Fruit fly (Drosophila melanogaster) whole organism, embryonic: ENCODE measurements around the gene CG3587.

Experiments used
- Abd-B ChIP-seq: fragments of 200-800 bp; sonication (Bioruptor generic); optimal IDR thresholded peaks from 2 replicates; lab custom pipeline; 2018; ENCODE audit warnings: missing biosample characterization, mild to moderate bottlenecking, missing genetic modification characterization, moderate library complexity
- CG1024 ChIP-seq: fragments of 200-800 bp; sonication (Bioruptor generic); IDR thresholded peaks from 2 replicates; pipeline ENCODE4 v1.3.6; 2022; ENCODE audit warnings: missing biosample characterization, missing genetic modification characterization
- CG11560 ChIP-seq: fragments of 200-800 bp; sonication (Bioruptor generic); IDR thresholded peaks from 3 replicates; pipeline ENCODE4 v1.3.6; 2022; ENCODE audit warnings: missing biosample characterization, missing genetic modification characterization
- CG14441 ChIP-seq: fragments of 200-800 bp; sonication (Bioruptor generic); IDR thresholded peaks from 2 replicates; pipeline ENCODE4 v1.3.6; 2022; ENCODE audit warnings: missing biosample characterization, missing genetic modification characterization
- CG14667 ChIP-seq: fragments of 200-800 bp; sonication (Bioruptor generic); IDR thresholded peaks from 2 replicates; pipeline ENCODE4 v1.3.6; 2022; ENCODE audit warnings: missing biosample characterization, missing genetic modification characterization
- CG14860 ChIP-seq: fragments of 200-800 bp; sonication (Bioruptor generic); IDR thresholded peaks from 3 replicates; pipeline ENCODE4 v1.3.6; 2022; ENCODE audit warnings: missing biosample characterization, missing genetic modification characterization; ENCODE audit not compliant: partially characterized antibody
- CG17328 ChIP-seq: fragments of 200-800 bp; sonication (Bioruptor generic); IDR thresholded peaks from 2 replicates; pipeline ENCODE4 v1.3.6; 2022; ENCODE audit warnings: missing biosample characterization, missing genetic modification characterization
- CG17829 ChIP-seq: fragments of 200-800 bp; optimal IDR thresholded peaks from 2 replicates; lab custom pipeline; 2019; ENCODE audit warnings: missing biosample characterization, mild to moderate bottlenecking, missing genetic modification characterization, moderate library complexity
- CG18619 ChIP-seq: fragments of 200-800 bp; sonication (Bioruptor generic); optimal IDR thresholded peaks from 3 replicates; lab custom pipeline; 2017; ENCODE audit warnings: missing biosample characterization, mild to moderate bottlenecking, missing genetic modification characterization
- CG31224 ChIP-seq: fragments of 200-800 bp; sonication (Bioruptor generic); IDR thresholded peaks from 2 replicates; pipeline ENCODE4 v1.3.6; 2022; ENCODE audit warnings: missing biosample characterization, missing genetic modification characterization
- CG31441 ChIP-seq: fragments of 200-800 bp; sonication (Bioruptor generic); IDR thresholded peaks from 2 replicates; pipeline ENCODE4 v1.3.6; 2022; ENCODE audit warnings: missing biosample characterization, missing genetic modification characterization
- CG32532 ChIP-seq: fragments of 200-800 bp; sonication (Bioruptor generic); IDR thresholded peaks from 2 replicates; pipeline ENCODE4 v1.3.6; 2022; ENCODE audit warnings: missing biosample characterization, missing genetic modification characterization
- CG4854 ChIP-seq: fragments of 200-800 bp; sonication (Bioruptor generic); optimal IDR thresholded peaks from 2 replicates; lab custom pipeline; 2016; ENCODE audit warnings: missing biosample characterization, missing genetic modification characterization, inconsistent platforms
- CG5953 ChIP-seq: fragments of 200-800 bp; sonication (Bioruptor generic); IDR thresholded peaks from 2 replicates; pipeline ENCODE4 v1.3.6; 2022; ENCODE audit warnings: missing biosample characterization, missing genetic modification characterization
- CG6854 ChIP-seq: fragments of 200-800 bp; sonication (Bioruptor generic); optimal IDR thresholded peaks from 3 replicates; lab custom pipeline; 2017; ENCODE audit warnings: missing biosample characterization, mild to moderate bottlenecking, missing genetic modification characterization
- CG7357 ChIP-seq: fragments of 200-800 bp; sonication (Bioruptor generic); IDR thresholded peaks from 3 replicates; pipeline ENCODE4 v1.3.6; 2022; ENCODE audit warnings: missing biosample characterization, missing genetic modification characterization
- CG7372 ChIP-seq: fragments of 200-800 bp; sonication (Bioruptor generic); IDR thresholded peaks from 2 replicates; pipeline ENCODE4 v1.3.6; 2022; ENCODE audit warnings: missing biosample characterization, missing genetic modification characterization
- CG7987 ChIP-seq: fragments of 200-800 bp; sonication (Bioruptor generic); optimal IDR thresholded peaks from 2 replicates; lab custom pipeline; 2018; ENCODE audit warnings: missing biosample characterization, mild to moderate bottlenecking, missing genetic modification characterization, moderate library complexity
- CHES-1-like ChIP-seq: fragments of 200-800 bp; sonication (Bioruptor generic); optimal IDR thresholded peaks from 2 replicates; lab custom pipeline; 2016; ENCODE audit warnings: missing biosample characterization, missing genetic modification characterization
- Dad ChIP-seq: fragments of 200-800 bp; sonication (Bioruptor generic); optimal IDR thresholded peaks from 3 replicates; lab custom pipeline; 2016; ENCODE audit warnings: missing biosample characterization, missing genetic modification characterization
- Dll ChIP-seq: fragments of 200-800 bp; sonication (Bioruptor generic); IDR thresholded peaks from 4 replicates; pipeline ENCODE4 v1.3.6; 2022; ENCODE audit warnings: missing biosample characterization, missing genetic modification characterization; ENCODE audit not compliant: partially characterized antibody
- Drgx ChIP-seq: fragments of 200-800 bp; sonication (Bioruptor generic); IDR thresholded peaks from 2 replicates; pipeline ENCODE4 v1.3.6; 2022; ENCODE audit warnings: missing biosample characterization, missing genetic modification characterization
- Ets97D ChIP-seq: fragments of 200-800 bp; sonication (Bioruptor generic); optimal IDR thresholded peaks from 3 replicates; lab custom pipeline; 2016; ENCODE audit warnings: missing biosample characterization, missing genetic modification characterization
- Hand ChIP-seq: fragments of 200-800 bp; sonication (Bioruptor generic); optimal IDR thresholded peaks from 2 replicates; lab custom pipeline; 2017; ENCODE audit warnings: mild to moderate bottlenecking, missing biosample characterization, missing genetic modification reagents, missing genetic modification characterization
- Kr ChIP-seq: fragments of 200-800 bp; sonication (Bioruptor generic); optimal IDR thresholded peaks from 2 replicates; lab custom pipeline; 2017; ENCODE audit warnings: missing biosample characterization, mild to moderate bottlenecking, missing genetic modification characterization
- Mrtf ChIP-seq: fragments of 200-800 bp; sonication (Bioruptor generic); IDR thresholded peaks from 3 replicates; pipeline ENCODE4 v1.3.6; 2022; ENCODE audit warnings: missing biosample characterization, missing genetic modification characterization
- Optix ChIP-seq: fragments of 200-800 bp; sonication (Bioruptor generic); IDR thresholded peaks from 3 replicates; pipeline ENCODE4 v1.3.6; 2022; ENCODE audit warnings: missing biosample characterization, missing genetic modification characterization
- Side ChIP-seq: fragments of 200-800 bp; sonication (Bioruptor generic); optimal IDR thresholded peaks from 2 replicates; lab custom pipeline; 2016; ENCODE audit warnings: missing biosample characterization, missing genetic modification characterization
- Stat92E ChIP-seq, 3 experiments: fragments of >200 bp in 2 of 3; fragments of 200-800 bp in 1 of 3; sonication (Bioruptor generic) in 1 of 3; optimal IDR thresholded peaks; 2 replicates each; lab custom pipeline; 2017 to 2019; ENCODE audit warnings: missing biosample characterization in 3 of 3, missing genetic modification characterization in 3 of 3, mild to moderate bottlenecking in 1 of 3, moderate library complexity in 1 of 3
- amos ChIP-seq: fragments of 200-800 bp; sonication (Bioruptor generic); IDR thresholded peaks from 2 replicates; pipeline ENCODE4 v1.3.6; 2022; ENCODE audit warnings: missing biosample characterization, missing genetic modification characterization; ENCODE audit not compliant: partially characterized antibody
- chn ChIP-seq: fragments of 200-800 bp; sonication (Bioruptor generic); optimal IDR thresholded peaks from 2 replicates; lab custom pipeline; 2016; ENCODE audit warnings: missing biosample characterization, missing genetic modification characterization
- da ChIP-seq: fragments of 200-800 bp; sonication (Bioruptor generic); optimal IDR thresholded peaks from 2 replicates; lab custom pipeline; 2016; ENCODE audit warnings: missing biosample characterization, missing genetic modification characterization
- dimm ChIP-seq: fragments of 200-800 bp; sonication (Bioruptor generic); IDR thresholded peaks from 2 replicates; pipeline ENCODE4 v1.3.6; 2022; ENCODE audit warnings: missing biosample characterization, missing genetic modification characterization
- emc ChIP-seq: fragments of 200-800 bp; sonication (Bioruptor generic); optimal IDR thresholded peaks from 2 replicates; lab custom pipeline; 2016; ENCODE audit warnings: missing biosample characterization, missing genetic modification characterization
- fu2 ChIP-seq: fragments of 200-800 bp; sonication (Bioruptor generic); optimal IDR thresholded peaks from 2 replicates; lab custom pipeline; 2016; ENCODE audit warnings: missing biosample characterization, missing genetic modification characterization
- gem ChIP-seq: fragments of 200-800 bp; sonication (Bioruptor generic); optimal IDR thresholded peaks from 2 replicates; lab custom pipeline; 2019; ENCODE audit warnings: missing biosample characterization, mild to moderate bottlenecking, missing genetic modification characterization, moderate library complexity
- ind ChIP-seq: fragments of 200-800 bp; sonication (Bioruptor generic); optimal IDR thresholded peaks from 3 replicates; lab custom pipeline; 2016; ENCODE audit warnings: missing biosample characterization, missing genetic modification characterization
- jing ChIP-seq: fragments of 200-800 bp; sonication (Bioruptor generic); optimal IDR thresholded peaks from 2 replicates; lab custom pipeline; 2018; ENCODE audit warnings: missing biosample characterization, mild to moderate bottlenecking, missing genetic modification characterization
- knrl ChIP-seq: fragments of 200-800 bp; sonication (Bioruptor generic); IDR thresholded peaks from 3 replicates; pipeline ENCODE4 v1.3.6; 2022; ENCODE audit warnings: missing biosample characterization, missing genetic modification characterization; ENCODE audit not compliant: partially characterized antibody
- maf-S ChIP-seq: fragments of 200-800 bp; sonication (Bioruptor generic); optimal IDR thresholded peaks from 2 replicates; lab custom pipeline; 2016; ENCODE audit warnings: missing biosample characterization, missing genetic modification characterization
- nerfin-1 ChIP-seq: fragments of 200-800 bp; sonication (Bioruptor generic); optimal IDR thresholded peaks from 3 replicates; lab custom pipeline; 2019; ENCODE audit warnings: missing biosample characterization, mild to moderate bottlenecking, missing genetic modification characterization, moderate library complexity
- nom ChIP-seq: fragments of 200-800 bp; sonication (Bioruptor generic); optimal IDR thresholded peaks from 2 replicates; lab custom pipeline; 2017; ENCODE audit warnings: missing biosample characterization, missing genetic modification characterization, mild to moderate bottlenecking, moderate library complexity, missing genetic modification reagents
- pan ChIP-seq, 4 experiments: fragments of >200 bp in 3 of 4; fragments of 200-800 bp in 1 of 4; sonication (Bioruptor generic) in 1 of 4; optimal IDR thresholded peaks in 3 of 4; IDR thresholded peaks in 1 of 4; 2 replicates each; pipeline versions ENCODE4 v1.3.6 to Lab custom; 2017 to 2022; ENCODE audit warnings: missing biosample characterization in 2 of 4, missing genetic modification characterization in 2 of 4, mixed read lengths in 1 of 4
- salm ChIP-seq: fragments of 200-800 bp; sonication (Bioruptor generic); optimal IDR thresholded peaks from 2 replicates; lab custom pipeline; 2018; ENCODE audit warnings: missing biosample characterization, mild to moderate bottlenecking, missing genetic modification characterization
- sima ChIP-seq: fragments of 200-800 bp; sonication (Bioruptor generic); optimal IDR thresholded peaks from 2 replicates; lab custom pipeline; 2016; ENCODE audit warnings: missing biosample characterization, missing genetic modification characterization
- tgo ChIP-seq: fragments of 200-800 bp; sonication (Bioruptor generic); IDR thresholded peaks from 3 replicates; pipeline ENCODE4 v1.3.6; 2022; ENCODE audit warnings: missing biosample characterization, missing genetic modification characterization
- toy ChIP-seq: fragments of 200-800 bp; sonication (Bioruptor generic); IDR thresholded peaks from 2 replicates; pipeline ENCODE4 v1.3.6; 2022; ENCODE audit warnings: missing biosample characterization, missing genetic modification characterization
- vnd ChIP-seq: fragments of 200-800 bp; sonication (Bioruptor generic); IDR thresholded peaks from 3 replicates; pipeline ENCODE4 v1.3.6; 2022; ENCODE audit warnings: missing biosample characterization, missing genetic modification characterization; ENCODE audit not compliant: partially characterized antibody
- vvl ChIP-seq: fragments of 200-800 bp; sonication (Bioruptor generic); IDR thresholded peaks from 2 replicates; pipeline ENCODE4 v1.3.6; 2022; ENCODE audit warnings: missing biosample characterization, missing genetic modification characterization
- zfh2 ChIP-seq: fragments of 200-800 bp; sonication (Bioruptor generic); optimal IDR thresholded peaks from 2 replicates; lab custom pipeline; 2016; ENCODE audit warnings: missing biosample characterization, missing genetic modification characterization

CG3587 gene

dm6 chrX:1940020-1940419 is at the start of gene CG3587, which contains the start of gene CG3857 (continued):
- peak; percentile 48 for TF ChIP-seq CG7987 (GFP tag; lab: Kevin White, UChicago)
- 0 out of 3 replicates have a peak, but pooled peaks have one; percentile 37 for TF ChIP-seq CG11560 (tag; lab: Robert Waterston, UW)
- peak; percentile 50 for TF ChIP-seq CG14441 (GFP tag; lab: Robert Waterston, UW)
- TF ChIP-seq CG17829: peak; percentile 74
- TF ChIP-seq jing (GFP tag; lab: Kevin White, UChicago): peak; percentile 44
- peak; percentile 59; the same call in 1 of the 2 replicates for TF ChIP-seq CG17328 (GFP tag; lab: Robert Waterston, UW)
- no peak for TF ChIP-seq dimm (GFP tag; lab: Robert Waterston, UW)
- peak; percentile 73 for TF ChIP-seq ind (GFP tag; lab: Kevin White, UChicago)
- TF ChIP-seq emc (GFP tag; lab: Kevin White, UChicago): no peak
- TF ChIP-seq vnd (GFP tag; lab: Robert Waterston, UW): no peak
- peak; percentile 83 for TF ChIP-seq chn (GFP tag; lab: Kevin White, UChicago)
- TF ChIP-seq Dll: no peak
- TF ChIP-seq sima: no peak
- TF ChIP-seq CG4854 (GFP tag; lab: Kevin White, UChicago): peak; percentile 28
- peak; percentile 73 for TF ChIP-seq maf-S (GFP tag; lab: Kevin White, UChicago)
- TF ChIP-seq CG32532 (GFP tag; lab: Robert Waterston, UW): peak; percentile 53
- no peak for TF ChIP-seq Stat92E (GFP tag; optimal IDR thresholded peaks at IDR 0.05; lab: Kevin White, UChicago)
- TF ChIP-seq CHES-1-like: peak; percentile 88
- peak; percentile 63 for TF ChIP-seq CG18619 (GFP tag; lab: Kevin White, UChicago)
- TF ChIP-seq CG7357 (GFP tag; lab: Robert Waterston, UW): peak; percentile 67
- TF ChIP-seq nom: peak; percentile 25
- TF ChIP-seq CG14860 (GFP tag; lab: Robert Waterston, UW): no peak
- peak; percentile 60; the same call in 1 of the 2 replicates for TF ChIP-seq CG7372 (GFP tag; lab: Robert Waterston, UW)
- peak; percentile 60; the same call in 1 of the 3 replicates for TF ChIP-seq Optix (GFP tag; lab: Robert Waterston, UW)
- TF ChIP-seq pan (optimal IDR thresholded peaks at IDR 0.05; lab: Kevin White, UChicago): no peak
- TF ChIP-seq pan (GFP tag; optimal IDR thresholded peaks at IDR 0.05 in 1 of 2, IDR thresholded peaks at IDR 0.05 in 1 of 2): peak in 1 of 2 experiments; percentile 62
- TF ChIP-seq Drgx (GFP tag; lab: Robert Waterston, UW): peak; percentile 57
- TF ChIP-seq CG1024: no peak
- TF ChIP-seq Side (GFP tag; lab: Kevin White, UChicago): peak; percentile 61
- no peak for TF ChIP-seq Hand (GFP tag; lab: Kevin White, UChicago)
- peak; percentile 90 for TF ChIP-seq fu2 (GFP tag; lab: Kevin White, UChicago)
- peak; percentile 48; the same call in 2 of the 3 replicates for TF ChIP-seq knrl (GFP tag; lab: Robert Waterston, UW)
- peak; percentile 37; the same call in 1 of the 2 replicates for TF ChIP-seq vvl (GFP tag; lab: Robert Waterston, UW)
- no peak for TF ChIP-seq Kr
- TF ChIP-seq zfh2 (GFP tag; lab: Kevin White, UChicago): peak; percentile 92
- TF ChIP-seq amos (GFP tag; lab: Robert Waterston, UW): no peak
- TF ChIP-seq salm: no peak
- TF ChIP-seq CG31441: peak; percentile 57; the same call in 1 of the 2 replicates
- TF ChIP-seq CG14667 (GFP tag; lab: Robert Waterston, UW): no peak
- TF ChIP-seq CG6854 (GFP tag; lab: Kevin White, UChicago): no peak
- TF ChIP-seq toy (GFP tag; lab: Robert Waterston, UW): no peak
- peak; percentile 58 for TF ChIP-seq Dad (GFP tag; lab: Kevin White, UChicago)
- peak; percentile 79 for TF ChIP-seq gem
- 0 out of 2 replicates have a peak, but pooled peaks have one; percentile 25 for TF ChIP-seq CG5953
- peak; percentile 59 for TF ChIP-seq da
- peak; percentile 71 for TF ChIP-seq Abd-B
- peak; percentile 52 for TF ChIP-seq nerfin-1
- peak; percentile 39; the same call in 1 of the 2 replicates for TF ChIP-seq CG31224 (GFP tag; lab: Robert Waterston, UW)
- TF ChIP-seq Mrtf (GFP tag; lab: Robert Waterston, UW): no peak
- peak; percentile 80 for TF ChIP-seq Ets97D
- TF ChIP-seq tgo (GFP tag; lab: Robert Waterston, UW): peak; percentile 73
